Worm (Caenorhabditis elegans) whole organism, L4 larva: ENCODE data around the gene nuo-4.

ENCODE experiments used
- aly-2 ChIP-seq: sonication (generic microtip); optimal IDR thresholded peaks from 2 replicates; lab custom pipeline; 2018; ENCODE audit warnings: missing biosample characterization, missing genetic modification characterization
- ceh-28 ChIP-seq: fragments of 150-350 bp; optimal IDR thresholded peaks from 2 replicates; lab custom pipeline; 2014; ENCODE audit warnings: missing biosample characterization, missing genetic modification reagents, missing genetic modification characterization
- fkh-10 ChIP-seq: fragments of 150-350 bp; optimal IDR thresholded peaks from 2 replicates; lab custom pipeline; 2014; ENCODE audit warnings: missing biosample characterization, missing genetic modification reagents, missing genetic modification characterization
- lim-7 ChIP-seq: fragments of 200-800 bp; sonication (Bioruptor generic); IDR thresholded peaks from 2 replicates; pipeline ENCODE4 v1.3.6; 2022; ENCODE audit warnings: missing genetic modification characterization, missing compliant biosample characterization
- mdl-1 ChIP-seq, 2 experiments: fragments of 150-350 bp in 1 of 2; sonication (generic microtip) in 1 of 2; optimal IDR thresholded peaks; 2 replicates each; lab custom pipeline; 2014 to 2017; ENCODE audit warnings: missing biosample characterization in 2 of 2, missing genetic modification characterization in 2 of 2
- pha-4 ChIP-seq, 2 experiments: fragments of 150-350 bp in 1 of 2; fragments of 200-800 bp in 1 of 2; sonication (Bioruptor generic) in 1 of 2; IDR thresholded peaks in 1 of 2; optimal IDR thresholded peaks in 1 of 2; 2 replicates each; pipeline versions ENCODE4 v1.3.6 to Lab custom; 2014 to 2022; ENCODE audit warnings: missing genetic modification characterization in 2 of 2, missing genetic modification reagents in 2 of 2, missing biosample characterization in 1 of 2, missing compliant biosample characterization in 1 of 2
- sdz-12 ChIP-seq: fragments of 200-800 bp; sonication (Bioruptor generic); optimal IDR thresholded peaks from 2 replicates; lab custom pipeline; 2018; ENCODE audit warnings: mild to moderate bottlenecking, missing genetic modification characterization, missing compliant biosample characterization
- snpc-4 ChIP-seq: fragments of 150-350 bp; optimal IDR thresholded peaks from 2 replicates; lab custom pipeline; 2014; ENCODE audit warnings: missing biosample characterization, missing genetic modification characterization
- ztf-11 ChIP-seq: fragments of 150-350 bp; optimal IDR thresholded peaks from 2 replicates; lab custom pipeline; 2014; ENCODE audit warnings: missing biosample characterization, missing genetic modification characterization

DNA sequence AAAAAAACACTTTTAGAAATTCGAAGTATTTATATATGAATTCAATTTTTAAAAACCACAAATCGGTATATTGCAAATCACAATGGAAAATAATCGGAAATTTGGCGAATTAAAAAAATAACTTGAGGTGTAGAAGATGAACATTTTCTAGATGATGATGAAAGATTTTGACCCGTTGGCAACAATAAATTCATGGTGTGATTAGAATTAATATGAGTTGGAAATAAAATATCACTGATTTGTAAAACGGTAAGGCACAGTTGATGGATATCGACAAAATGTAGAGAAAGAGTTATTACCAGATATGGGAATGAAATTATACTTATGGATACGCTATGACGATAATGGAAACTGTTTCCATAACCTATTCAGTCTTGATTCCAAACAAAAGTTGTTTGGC lies 46.3 kb downstream of the nuo-4 start:
- TF ChIP-seq lim-7 (GFP tag; lab: Robert Waterston, UW) = no peak
- TF ChIP-seq sdz-12 (GFP tag; lab: Kevin White, UChicago) = no peak
- TF ChIP-seq fkh-10 (GFP tag; lab: Kevin White, UChicago) = no peak
- TF ChIP-seq snpc-4 = no peak
- no peak for TF ChIP-seq ceh-28 (tag; lab: Kevin White, UChicago)
- TF ChIP-seq aly-2 (tag; lab: Kevin White, UChicago) = no peak
- TF ChIP-seq pha-4 (GFP tag; IDR thresholded peaks at IDR 0.05; lab: Robert Waterston, UW) = no peak
- TF ChIP-seq pha-4 (tag; optimal IDR thresholded peaks at IDR 0.05; lab: Kevin White, UChicago) = no peak
- TF ChIP-seq ztf-11 (tag; lab: Kevin White, UChicago) = no peak
- no peak for TF ChIP-seq mdl-1 (tag; optimal IDR thresholded peaks at IDR 0.05; lab: Kevin White, UChicago)
